Worm (Caenorhabditis elegans) whole organism, L4/young adult: ENCODE measurements around the gene cyp-32A1.

Experiments used
- W03F9.2 ChIP-seq: fragments of 150-350 bp; optimal IDR thresholded peaks from 2 replicates; lab custom pipeline; 2014; ENCODE audit warnings: missing biosample characterization, missing genetic modification characterization
- dao-5 ChIP-seq: sonication (generic microtip); optimal IDR thresholded peaks from 2 replicates; lab custom pipeline; 2016; ENCODE audit warnings: missing genotype, missing genetic modification characterization, moderate library complexity, missing compliant biosample characterization
- him-1 ChIP-seq: sonication (generic microtip); optimal IDR thresholded peaks from 2 replicates; lab custom pipeline; 2016; ENCODE audit warnings: missing genotype, missing genetic modification reagents, missing genetic modification characterization, missing compliant biosample characterization

cyp-32A1 gene

DNA sequence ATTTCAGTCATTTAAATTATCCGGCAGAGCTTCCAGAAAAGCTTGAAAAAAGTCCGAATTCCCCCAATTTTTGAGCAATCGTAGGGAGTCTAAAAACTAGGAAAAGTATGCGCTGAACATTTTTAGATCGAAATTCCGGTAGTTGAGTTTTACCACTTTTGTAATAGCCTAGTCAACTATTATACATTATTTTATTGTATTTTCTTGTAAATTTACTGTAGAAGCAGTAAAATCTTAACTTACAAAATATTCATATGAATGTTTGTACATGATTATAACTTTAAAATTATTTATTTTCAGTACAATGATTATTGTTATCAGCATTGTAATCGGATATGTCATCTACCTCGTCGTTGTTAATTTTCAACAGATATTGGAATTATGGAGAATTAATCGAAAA is at the start of gene cyp-32A1:
Gene cyp-32A1 (plus strand): TSS at position 301 of the 400 bp plus-strand sequence.
- TF ChIP-seq W03F9.2 (tag; lab: Kevin White, UChicago) (no peak), him-1 (no peak), dao-5 (tag; lab: Kevin White, UChicago) (no peak)

DNA sequence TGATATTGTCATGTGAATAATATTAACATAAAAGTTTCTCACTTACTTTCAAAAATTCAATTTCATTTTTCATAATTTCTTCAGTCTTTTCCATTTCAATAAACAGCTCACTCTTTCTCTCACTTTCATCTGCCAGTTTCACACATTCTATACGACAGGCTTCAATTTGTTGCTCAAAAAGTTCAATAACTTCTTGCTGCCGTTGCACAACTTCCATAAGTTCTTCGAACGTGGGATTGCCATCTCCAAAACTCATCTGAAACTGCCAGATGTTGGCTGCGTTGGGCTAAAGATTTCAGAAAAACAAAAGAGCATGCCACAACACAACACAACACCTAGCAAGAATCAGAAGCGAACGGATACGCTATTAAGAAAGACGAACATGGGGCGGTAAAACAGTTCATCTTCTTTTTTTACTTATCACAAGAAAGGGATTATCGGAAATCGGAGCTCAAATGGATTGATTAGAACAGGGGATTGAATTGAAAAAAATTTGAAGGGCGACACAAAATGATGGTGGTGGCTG is 48.3 kb upstream of the cyp-32A1 start:
- TF ChIP-seq dao-5 (tag; lab: Kevin White, UChicago) (no peak), W03F9.2 (tag; lab: Kevin White, UChicago) (no peak), him-1 (no peak)

ce11 chrV:7734909-7735308 is 46.7 kb upstream of the cyp-32A1 start, which contains the start of gene clic-1:
clic-1 (minus strand) TSS chrV:7734911.
- no peak for TF ChIP-seq W03F9.2 (tag; lab: Kevin White, UChicago)
- peak; percentile 29 for TF ChIP-seq him-1
- no peak for TF ChIP-seq dao-5 (tag; lab: Kevin White, UChicago)

ce11 chrV:7735319-7735718 is 46.3 kb upstream of the cyp-32A1 start, which contains the start of gene srr-10:
srr-10 (plus strand) TSS chrV:7735619.
- TF ChIP-seq W03F9.2 (tag; lab: Kevin White, UChicago) (no peak), dao-5 (tag; lab: Kevin White, UChicago) (no peak), him-1 (no peak)

DNA sequence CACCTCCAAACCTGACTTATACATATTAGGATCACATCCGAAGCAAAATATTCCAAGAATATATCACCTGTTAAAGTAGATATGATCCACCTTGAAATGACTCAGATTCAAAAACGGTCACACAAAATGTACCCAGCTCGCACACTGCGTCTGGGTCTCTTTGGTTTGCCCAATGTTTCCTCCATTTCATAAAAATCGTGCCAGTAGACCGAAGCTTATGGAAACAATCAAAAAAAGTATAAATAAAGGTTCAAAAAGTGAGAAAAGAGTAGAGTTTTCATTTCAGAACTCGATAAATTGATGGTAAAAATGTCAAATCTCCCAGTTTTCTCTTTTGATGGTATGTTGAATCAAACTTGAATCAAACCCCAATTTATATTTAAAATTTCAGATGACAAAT is 43.9 kb upstream of the cyp-32A1 start, which contains the start of gene srr-9:
Gene srr-9 (plus strand): TSS at position 301 of the 400 bp plus-strand sequence.
- no peak for TF ChIP-seq him-1
- no peak for TF ChIP-seq W03F9.2 (tag; lab: Kevin White, UChicago)
- TF ChIP-seq dao-5 (tag; lab: Kevin White, UChicago), result no peak

DNA sequence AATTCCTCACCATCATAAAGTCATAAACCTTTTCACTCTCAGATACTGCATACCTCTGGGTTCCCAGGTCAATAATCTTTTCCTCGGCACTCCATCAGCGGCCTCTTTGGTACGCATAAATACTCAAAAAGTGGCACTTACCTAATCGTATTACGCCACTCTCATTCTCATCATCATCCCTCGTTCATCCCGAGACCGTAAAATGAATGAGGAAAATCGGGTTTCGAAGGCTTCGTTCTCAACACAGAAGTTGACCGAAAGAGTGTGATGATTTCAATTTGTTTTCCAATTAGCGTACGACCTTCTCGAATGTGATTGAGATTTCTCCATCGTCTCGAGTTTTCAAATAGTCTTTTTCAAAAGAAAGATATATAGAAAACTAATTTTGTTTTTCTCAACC is 41.7 kb upstream of the cyp-32A1 start:
- TF ChIP-seq W03F9.2 (tag; lab: Kevin White, UChicago), result no peak
- no peak for TF ChIP-seq dao-5 (tag; lab: Kevin White, UChicago)
- no peak for TF ChIP-seq him-1

ce11 chrV:7741918-7742317 is 39.7 kb upstream of the cyp-32A1 start:
- TF ChIP-seq W03F9.2 (tag; lab: Kevin White, UChicago), result no peak
- no peak for TF ChIP-seq dao-5 (tag; lab: Kevin White, UChicago)
- TF ChIP-seq him-1, result no peak

- TF ChIP-seq him-1 (no peak), W03F9.2 (tag; lab: Kevin White, UChicago) (no peak), dao-5 (tag; lab: Kevin White, UChicago) (no peak)
Observed at ce11 chrV:7742485-7742959, 39.1 kb upstream of the cyp-32A1 start, which contains the start of gene fbxl-5. fbxl-5 (plus strand) TSS chrV:7742909.

DNA sequence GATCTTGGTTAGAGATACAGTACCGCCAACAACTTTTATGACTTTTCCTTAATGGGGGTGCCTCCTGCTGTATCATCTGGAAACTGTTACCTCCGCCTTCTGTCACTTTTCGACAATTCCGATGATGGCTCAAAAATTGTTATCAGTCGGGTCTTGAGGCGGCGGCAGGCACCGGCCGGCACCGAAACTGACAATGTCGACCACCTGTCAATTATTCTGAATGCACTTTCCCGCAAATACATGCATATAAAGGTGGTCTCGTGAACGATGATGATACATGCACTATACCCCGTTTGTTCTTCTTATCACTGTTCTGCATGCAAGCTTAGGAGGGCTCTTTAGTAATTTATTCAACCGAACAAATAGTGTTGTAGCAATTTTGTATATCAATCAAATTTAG is 37.5 kb upstream of the cyp-32A1 start:
- TF ChIP-seq dao-5 (tag; lab: Kevin White, UChicago), result no peak

DNA sequence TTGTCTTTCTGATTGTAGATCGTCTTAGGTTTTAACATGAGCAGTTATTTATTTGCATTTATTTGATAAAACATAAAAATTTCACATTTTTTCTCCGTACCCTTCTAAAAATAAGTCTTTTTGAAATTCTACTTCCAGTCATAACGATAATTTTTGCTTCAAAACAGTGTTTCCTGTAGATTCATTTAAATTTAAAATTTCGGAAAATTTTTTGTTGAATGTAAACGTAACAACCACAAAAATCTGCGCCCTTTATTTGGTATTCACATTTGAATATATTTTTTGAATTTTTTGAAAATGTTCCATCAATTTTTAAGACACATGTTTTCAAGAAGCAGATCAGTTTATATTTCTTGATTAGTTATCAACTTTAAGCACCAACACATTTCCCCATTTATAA is 36.2 kb upstream of the cyp-32A1 start:
- TF ChIP-seq him-1 (no peak), W03F9.2 (tag; lab: Kevin White, UChicago) (no peak), dao-5 (tag; lab: Kevin White, UChicago) (no peak)

DNA sequence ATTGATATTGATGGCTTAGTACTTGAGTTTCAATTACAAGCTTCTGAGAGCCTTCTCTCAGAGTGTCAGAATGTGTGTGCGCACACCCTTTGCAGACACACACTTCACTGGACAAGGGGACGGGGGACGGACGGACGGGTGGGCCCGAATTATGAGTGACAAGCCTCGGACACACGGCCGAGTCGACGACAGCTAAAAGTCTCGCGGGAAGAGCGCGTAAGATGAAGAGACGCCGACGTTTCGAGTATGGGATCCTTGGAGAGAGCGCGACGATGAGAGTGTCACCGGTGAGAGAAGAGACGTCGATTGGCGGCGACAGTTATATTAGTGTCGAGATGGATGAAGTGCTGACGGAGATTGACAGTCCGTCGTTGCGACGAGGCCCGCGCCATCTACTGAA is 35.7 kb upstream of the cyp-32A1 start:
- TF ChIP-seq him-1 (no peak), W03F9.2 (tag; lab: Kevin White, UChicago) (no peak), dao-5 (tag; lab: Kevin White, UChicago) (no peak)

ce11 chrV:7747132-7747531 is 34.5 kb upstream of the cyp-32A1 start:
- TF ChIP-seq W03F9.2 (tag; lab: Kevin White, UChicago) (no peak), dao-5 (tag; lab: Kevin White, UChicago) (no peak), him-1 (no peak)

DNA sequence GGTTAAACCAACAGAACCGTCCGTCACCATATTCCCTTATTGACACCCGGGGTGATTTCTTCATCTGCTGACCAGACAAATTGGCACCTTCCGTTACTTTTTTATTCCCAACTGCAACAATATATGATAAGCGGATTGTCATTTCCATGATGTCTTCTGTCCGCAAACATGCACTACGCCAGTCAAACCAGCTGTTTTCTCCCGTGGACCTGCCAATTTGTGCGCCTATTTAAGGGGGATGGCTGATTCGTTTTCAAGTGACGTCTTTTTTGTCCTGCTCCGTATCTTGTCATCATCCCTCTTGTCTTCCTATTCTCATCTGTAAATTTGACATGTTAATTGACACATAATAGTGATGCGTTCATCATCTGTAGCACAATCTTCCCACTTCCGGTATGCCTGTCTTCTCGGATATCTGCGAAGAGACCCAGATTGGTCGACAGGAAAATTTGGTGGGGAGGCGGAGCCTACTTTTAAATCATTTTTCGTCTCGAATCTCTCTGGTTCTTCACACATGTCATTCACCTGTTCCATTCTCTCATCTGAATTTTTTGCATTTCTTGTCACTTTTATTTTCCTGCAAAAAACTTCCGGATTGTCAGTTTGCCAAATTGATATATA is 33.5 kb upstream of the cyp-32A1 start:
- no peak for TF ChIP-seq him-1
- no peak for TF ChIP-seq W03F9.2 (tag; lab: Kevin White, UChicago)
- TF ChIP-seq dao-5 (tag; lab: Kevin White, UChicago), result no peak

- TF ChIP-seq W03F9.2 (tag; lab: Kevin White, UChicago) (no peak), him-1 (no peak), dao-5 (tag; lab: Kevin White, UChicago) (no peak)
Observed at ce11 chrV:7749708-7750107, 31.9 kb upstream of the cyp-32A1 start.

DNA sequence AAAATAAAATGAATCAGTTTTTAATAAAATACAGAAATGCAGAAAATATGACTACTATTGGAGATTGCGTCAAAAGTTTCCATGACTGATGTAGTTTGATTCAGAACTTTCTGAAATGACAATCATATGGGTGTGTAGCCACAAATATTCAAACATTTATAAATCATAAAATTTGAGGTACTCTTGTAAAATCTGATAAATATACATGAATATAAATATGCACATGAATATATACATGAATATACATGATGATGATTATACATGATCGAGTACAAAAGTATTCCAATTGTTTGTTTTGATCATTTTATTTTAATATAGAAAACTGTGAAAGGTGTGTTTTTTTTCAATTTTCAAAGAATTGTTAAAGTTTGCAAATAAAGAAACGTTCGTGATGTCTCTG is 27.1 kb upstream of the cyp-32A1 start, which contains the start of gene T05B11.4:
Gene T05B11.4 (minus strand): TSS at position 101 of the 400 bp plus-strand sequence.
- TF ChIP-seq him-1, result no peak
